Worm (Caenorhabditis elegans): ENCODE results near the gene ugt-58.
A peak's percentile ranks its signal among the peaks of the same experiment; 100 is the strongest.

ugt-58 gene

DNA sequence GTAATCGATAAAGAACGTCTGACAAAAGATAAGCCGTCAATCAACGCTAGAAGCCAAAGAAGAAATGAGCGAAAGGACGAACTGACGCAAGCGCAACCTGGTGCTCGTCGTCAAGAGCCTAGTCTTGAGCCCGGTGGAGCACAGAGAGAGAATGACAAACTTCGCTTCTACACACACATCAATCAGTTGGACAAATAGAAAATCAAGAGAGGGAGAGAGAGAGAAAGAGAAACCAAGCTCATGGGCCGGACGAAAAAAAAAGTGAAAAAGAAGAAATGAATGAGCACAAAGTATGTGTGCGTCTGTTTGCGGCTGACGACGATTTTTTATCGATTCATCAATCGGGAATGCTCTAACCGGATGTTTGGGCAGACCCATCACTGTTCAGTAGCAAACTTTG lies 34.5 kb upstream of the ugt-58 start (continued):
- TF ChIP-seq ZK337.2 (GFP tag; IDR thresholded peaks at IDR 0.05) (no peak), mdt-29 (GFP tag; IDR thresholded peaks at IDR 0.05) (no peak)

DNA sequence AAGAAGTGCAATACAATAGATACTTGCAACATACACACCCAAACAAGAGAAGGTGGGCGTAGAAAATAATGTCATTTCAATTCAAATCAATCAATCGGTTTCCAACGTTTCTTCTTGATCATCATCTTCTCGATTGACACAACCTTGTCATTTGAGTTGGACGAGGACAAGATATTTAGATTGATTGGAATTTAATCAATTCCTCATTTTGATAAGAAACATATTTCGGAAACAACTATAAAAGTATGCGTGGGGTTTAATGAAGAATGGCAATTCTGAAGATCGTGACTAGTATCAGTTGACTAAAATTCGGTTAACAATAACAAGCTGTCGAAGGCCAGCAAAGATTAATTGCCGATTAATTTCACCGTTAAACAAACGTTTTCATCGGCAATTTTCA lies 34.0 kb upstream of the ugt-58 start:
- peak; percentile 21 for TF ChIP-seq lin-13 (GFP tag; optimal IDR thresholded peaks at IDR 0.05)
- TF ChIP-seq ctbp-1 (GFP tag; IDR thresholded peaks at IDR 0.05): no peak
- TF ChIP-seq tag-97 (GFP tag; IDR thresholded peaks at IDR 0.05): no peak
- no peak for TF ChIP-seq lir-3 (tag; optimal IDR thresholded peaks at IDR 0.05)
- TF ChIP-seq nhr-28 (tag; optimal IDR thresholded peaks at IDR 0.05): no peak
- TF ChIP-seq nhr-111 (GFP tag; optimal IDR thresholded peaks at IDR 0.05): no peak
- TF ChIP-seq dpl-1 (GFP tag; optimal IDR thresholded peaks at IDR 0.05): no peak
- no peak for TF ChIP-seq F49E8.2 (tag; optimal IDR thresholded peaks at IDR 0.05; ENCODE audit: borderline replicate concordance)
- no peak for TF ChIP-seq mxl-2 (GFP tag; conservative IDR thresholded peaks at IDR 0.05)
- no peak for TF ChIP-seq egl-27 (tag; optimal IDR thresholded peaks at IDR 0.05)
- no peak; the same call in 1 of the 2 replicates for TF ChIP-seq tra-1 (GFP tag; IDR thresholded peaks at IDR 0.05)
- no peak for TF ChIP-seq nhr-25 (tag; optimal IDR thresholded peaks at IDR 0.05; ENCODE audit: borderline replicate concordance, insufficient read depth)
- no peak for TF ChIP-seq pqm-1 (tag; optimal IDR thresholded peaks at IDR 0.05)
- TF ChIP-seq daf-19 (GFP tag; conservative IDR thresholded peaks at IDR 0.05): no peak
- TF ChIP-seq ZK546.5 (tag; optimal IDR thresholded peaks at IDR 0.05): no peak
- TF ChIP-seq nhr-76 (tag; optimal IDR thresholded peaks at IDR 0.05): no peak
- no peak for TF ChIP-seq daf-12 (tag; optimal IDR thresholded peaks at IDR 0.05)
- TF ChIP-seq nhr-10 (tag; optimal IDR thresholded peaks at IDR 0.05): no peak
- TF ChIP-seq ceh-28 (tag; optimal IDR thresholded peaks at IDR 0.05): no peak
- TF ChIP-seq nhr-41 (GFP tag; IDR thresholded peaks at IDR 0.05): no peak
- no peak for TF ChIP-seq cey-2 (tag; optimal IDR thresholded peaks at IDR 0.05; ENCODE audit: borderline replicate concordance, insufficient read depth)
- no peak for TF ChIP-seq snpc-4 (tag; optimal IDR thresholded peaks at IDR 0.05)
- TF ChIP-seq lin-29 (GFP tag; IDR thresholded peaks at IDR 0.05): no peak
- no peak for TF ChIP-seq D1046.2 (GFP tag; IDR thresholded peaks at IDR 0.05)
- no peak for TF ChIP-seq hmg-1.1 (GFP tag; IDR thresholded peaks at IDR 0.05)
- TF ChIP-seq zag-1 (tag; optimal IDR thresholded peaks at IDR 0.05): no peak
- TF ChIP-seq sdz-12 (GFP tag; optimal IDR thresholded peaks at IDR 0.05): no peak
- no peak for TF ChIP-seq F26F4.8 (GFP tag; conservative IDR thresholded peaks at IDR 0.05)
- TF ChIP-seq madf-9 (GFP tag; conservative IDR thresholded peaks at IDR 0.05): no peak
- no peak for TF ChIP-seq R02D3.7 (tag; optimal IDR thresholded peaks at IDR 0.05)
- no peak for TF ChIP-seq ceh-82 (tag; optimal IDR thresholded peaks at IDR 0.05)
- no peak for TF ChIP-seq ztf-7 (tag; optimal IDR thresholded peaks at IDR 0.05)
- TF ChIP-seq lin-38 (GFP tag; IDR thresholded peaks at IDR 0.05): no peak
- no peak for TF ChIP-seq ces-1 (GFP tag; optimal IDR thresholded peaks at IDR 0.05)
- TF ChIP-seq spr-1 (tag; optimal IDR thresholded peaks at IDR 0.05): no peak
- no peak for TF ChIP-seq daf-16 (GFP tag; optimal IDR thresholded peaks at IDR 0.05)
- TF ChIP-seq daf-16 (tag; optimal IDR thresholded peaks at IDR 0.05): peak; percentile 19
- no peak for TF ChIP-seq lin-39 (tag; optimal IDR thresholded peaks at IDR 0.05)
- TF ChIP-seq mxl-3 (GFP tag; optimal IDR thresholded peaks at IDR 0.05): no peak
- TF ChIP-seq F44E2.7 (GFP tag; IDR thresholded peaks at IDR 0.05): no peak
- no peak for TF ChIP-seq spr-3 (GFP tag; optimal IDR thresholded peaks at IDR 0.05)
- TF ChIP-seq nhr-77 (tag; optimal IDR thresholded peaks at IDR 0.05): no peak
- peak; percentile 12 for TF ChIP-seq nhr-102 (tag; optimal IDR thresholded peaks at IDR 0.05)
- TF ChIP-seq zip-2 (tag; optimal IDR thresholded peaks at IDR 0.05): no peak
- TF ChIP-seq T20F7.1 (GFP tag; optimal IDR thresholded peaks at IDR 0.05): peak; percentile 65
- no peak for TF ChIP-seq ceh-32 (tag; optimal IDR thresholded peaks at IDR 0.05; ENCODE audit: poor library complexity)
- no peak for TF ChIP-seq daf-8 (GFP tag; IDR thresholded peaks at IDR 0.05)
- no peak for TF ChIP-seq lsy-2 (tag; optimal IDR thresholded peaks at IDR 0.05)
- TF ChIP-seq F37D6.2 (tag; optimal IDR thresholded peaks at IDR 0.05): no peak

Measured in whole organism, L4 larva.